Worm (Caenorhabditis elegans) whole organism, L3 larva: ENCODE measurements around the gene F42G2.5.

Experiments
- ama-1 ChIP-seq: fragments of 150-350 bp; optimal IDR thresholded peaks from 2 replicates; lab custom pipeline; 2018
- ceh-9 ChIP-seq: sonication (generic microtip); optimal IDR thresholded peaks from 2 replicates; lab custom pipeline; 2018; ENCODE audit warnings: missing biosample characterization, missing genetic modification characterization
- egl-27 ChIP-seq: sonication (generic microtip); optimal IDR thresholded peaks from 4 replicates; lab custom pipeline; 2017; ENCODE audit warnings: missing biosample characterization, missing genetic modification reagents, missing genetic modification characterization
- fkh-10 ChIP-seq: sonication (generic microtip); optimal IDR thresholded peaks from 2 replicates; lab custom pipeline; 2017; ENCODE audit warnings: missing biosample characterization, missing genetic modification reagents, missing genetic modification characterization
- lin-15B ChIP-seq: fragments of 150-350 bp; optimal IDR thresholded peaks from 2 replicates; lab custom pipeline; 2014; ENCODE audit warnings: missing biosample characterization, missing genetic modification characterization
- mdl-1 ChIP-seq: fragments of 150-350 bp; optimal IDR thresholded peaks from 2 replicates; lab custom pipeline; 2014; ENCODE audit warnings: missing biosample characterization, missing genetic modification characterization
- nhr-237 ChIP-seq: fragments of 150-350 bp; optimal IDR thresholded peaks from 2 replicates; lab custom pipeline; 2014; ENCODE audit warnings: missing biosample characterization, missing genetic modification characterization
- nhr-28 ChIP-seq: fragments of 150-350 bp; optimal IDR thresholded peaks from 2 replicates; lab custom pipeline; 2014; ENCODE audit warnings: missing biosample characterization, missing genetic modification characterization
- nhr-77 ChIP-seq: fragments of 150-350 bp; optimal IDR thresholded peaks from 2 replicates; lab custom pipeline; 2014; ENCODE audit warnings: missing biosample characterization, missing genetic modification characterization
- pha-4 ChIP-seq: fragments of 150-350 bp; optimal IDR thresholded peaks from 2 replicates; lab custom pipeline; 2014; ENCODE audit warnings: missing biosample characterization, missing genetic modification reagents, missing genetic modification characterization
- unc-39 ChIP-seq: sonication (generic microtip); optimal IDR thresholded peaks from 4 replicates; lab custom pipeline; 2017; ENCODE audit warnings: missing biosample characterization, missing genetic modification characterization
- unc-62 ChIP-seq: fragments of 150-350 bp; sonication (generic microtip); optimal IDR thresholded peaks from 4 replicates; lab custom pipeline; 2014; ENCODE audit warnings: missing biosample characterization, missing genetic modification reagents, missing genetic modification characterization

DNA sequence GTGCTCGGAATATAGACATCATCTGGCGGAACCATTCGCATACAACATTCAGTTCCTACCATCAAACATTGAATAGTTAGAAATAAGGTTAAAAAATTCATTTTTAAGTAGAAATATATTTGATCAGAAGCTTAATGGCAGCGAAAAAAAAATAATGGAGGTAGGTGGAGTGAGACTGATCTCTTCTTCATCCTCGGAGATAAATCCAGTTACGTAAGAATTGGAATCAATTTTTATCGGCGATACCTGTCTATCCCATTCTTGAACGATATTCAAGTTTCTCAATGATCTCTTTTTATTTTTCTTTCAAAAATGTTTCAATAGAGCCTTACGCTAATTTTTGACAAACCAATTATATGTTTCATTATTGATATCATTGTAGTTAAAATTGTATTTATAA, 32.3 kb downstream of the F42G2.5 start, which contains the start of gene F16G10.9:
- no peak for TF ChIP-seq lin-15B (tag; lab: Kevin White, UChicago)
- TF ChIP-seq nhr-237 (tag; lab: Kevin White, UChicago) = no peak
- no peak for TF ChIP-seq nhr-28 (tag; lab: Kevin White, UChicago)
- no peak for TF ChIP-seq fkh-10
- TF ChIP-seq unc-39 (tag; lab: Kevin White, UChicago) = no peak
- no peak for TF ChIP-seq pha-4 (tag; lab: Kevin White, UChicago)
- no peak for TF ChIP-seq ceh-9
- no peak for TF ChIP-seq ama-1 (lab: Kevin White, UChicago)
- no peak for TF ChIP-seq nhr-77 (tag; lab: Kevin White, UChicago)
- TF ChIP-seq unc-62 = no peak
- no peak for TF ChIP-seq mdl-1 (tag; lab: Kevin White, UChicago)
- TF ChIP-seq egl-27 (tag; lab: Kevin White, UChicago) = no peak
